Fruit fly (Drosophila melanogaster) whole organism, embryonic: ENCODE data around the gene mbc.
A peak's percentile ranks its signal among the peaks of the same experiment; 100 is the strongest.

Source experiments
- Atf6 ChIP-seq: fragments of 200-800 bp; sonication (Bioruptor generic); IDR thresholded peaks from 2 replicates; pipeline ENCODE4 v1.3.6; 2022; ENCODE audit warnings: missing biosample characterization, missing genetic modification characterization
- Bgb ChIP-seq: fragments of 200-800 bp; sonication (Bioruptor generic); IDR thresholded peaks from 2 replicates; pipeline ENCODE4 v1.3.6; 2022; ENCODE audit warnings: missing biosample characterization, missing genetic modification characterization; ENCODE audit not compliant: partially characterized antibody
- CG1024 ChIP-seq: fragments of 200-800 bp; sonication (Bioruptor generic); IDR thresholded peaks from 2 replicates; pipeline ENCODE4 v1.3.6; 2022; ENCODE audit warnings: missing biosample characterization, missing genetic modification characterization
- CG10321 ChIP-seq: fragments of 200-800 bp; sonication (Bioruptor generic); IDR thresholded peaks from 2 replicates; pipeline ENCODE4 v1.3.6; 2022; ENCODE audit warnings: missing biosample characterization, missing genetic modification characterization
- CG10431 ChIP-seq: fragments of 200-800 bp; sonication (Bioruptor generic); optimal IDR thresholded peaks from 3 replicates; lab custom pipeline; 2018; ENCODE audit warnings: missing biosample characterization, mild to moderate bottlenecking, missing genetic modification characterization
- CG10543 ChIP-seq: fragments of 200-800 bp; sonication (Bioruptor generic); optimal IDR thresholded peaks from 3 replicates; lab custom pipeline; 2017; ENCODE audit warnings: missing biosample characterization, mild to moderate bottlenecking, missing genetic modification characterization, moderate library complexity
- CG10565 ChIP-seq: fragments of 200-800 bp; sonication (Bioruptor generic); optimal IDR thresholded peaks from 3 replicates; lab custom pipeline; 2016; ENCODE audit warnings: missing biosample characterization, mild to moderate bottlenecking, missing genetic modification characterization
- CG11695 ChIP-seq: fragments of 200-800 bp; sonication (Bioruptor generic); IDR thresholded peaks from 3 replicates; pipeline ENCODE4 v1.3.6; 2022; ENCODE audit warnings: missing biosample characterization, missing genetic modification characterization
- CG12659 ChIP-seq: fragments of 200-800 bp; sonication (Bioruptor generic); optimal IDR thresholded peaks from 3 replicates; lab custom pipeline; 2017; ENCODE audit warnings: mild to moderate bottlenecking, missing biosample characterization, missing genetic modification reagents, missing genetic modification characterization
- CG13894 ChIP-seq: fragments of 200-800 bp; sonication (Bioruptor generic); optimal IDR thresholded peaks from 3 replicates; lab custom pipeline; 2018; ENCODE audit warnings: missing biosample characterization, mild to moderate bottlenecking, missing genetic modification characterization, moderate library complexity
- CG1832 ChIP-seq: fragments of 200-800 bp; sonication (Bioruptor generic); optimal IDR thresholded peaks from 2 replicates; lab custom pipeline; 2017; ENCODE audit warnings: missing biosample characterization, mild to moderate bottlenecking, missing genetic modification characterization, inconsistent platforms
- CG2678 ChIP-seq: fragments of 200-800 bp; sonication (Bioruptor generic); optimal IDR thresholded peaks from 3 replicates; lab custom pipeline; 2019; ENCODE audit warnings: missing biosample characterization, mild to moderate bottlenecking, missing genetic modification characterization, moderate library complexity
- CG34422 ChIP-seq: fragments of 200-800 bp; sonication (Bioruptor generic); IDR thresholded peaks from 3 replicates; pipeline ENCODE4 v1.3.6; 2022; ENCODE audit warnings: missing biosample characterization, missing genetic modification characterization
- CG4328 ChIP-seq: fragments of 200-800 bp; sonication (Bioruptor generic); optimal IDR thresholded peaks from 3 replicates; lab custom pipeline; 2017; ENCODE audit warnings: missing biosample characterization, missing genetic modification reagents, missing genetic modification characterization
- CG6689 ChIP-seq: fragments of 200-800 bp; sonication (Bioruptor generic); IDR thresholded peaks from 2 replicates; pipeline ENCODE4 v1.3.6; 2022; ENCODE audit warnings: missing biosample characterization, missing genetic modification characterization
- CG7786 ChIP-seq: fragments of 200-800 bp; sonication (Bioruptor generic); optimal IDR thresholded peaks from 2 replicates; lab custom pipeline; 2016; ENCODE audit warnings: missing biosample characterization, missing genetic modification characterization
- D19A ChIP-seq: fragments of 200-800 bp; optimal IDR thresholded peaks from 3 replicates; lab custom pipeline; 2019; ENCODE audit warnings: missing biosample characterization, mild to moderate bottlenecking, missing genetic modification characterization, moderate library complexity
- Dp ChIP-seq: fragments of 200-800 bp; sonication (Bioruptor generic); optimal IDR thresholded peaks from 2 replicates; lab custom pipeline; 2018; ENCODE audit warnings: missing biosample characterization, mild to moderate bottlenecking, missing genetic modification characterization, moderate library complexity
- E2f2 ChIP-seq: fragments of 200-800 bp; sonication (Bioruptor generic); IDR thresholded peaks from 2 replicates; pipeline ENCODE4 v1.3.6; 2022; ENCODE audit warnings: missing biosample characterization, missing genetic modification characterization
- GATAe ChIP-seq: fragments of 200-800 bp; sonication (Bioruptor generic); conservative IDR thresholded peaks from 2 replicates; pipeline ENCODE4 v1.3.6; 2022; ENCODE audit warnings: missing biosample characterization, missing genetic modification characterization
- H15 ChIP-seq: fragments of 200-800 bp; sonication (Bioruptor generic); IDR thresholded peaks from 3 replicates; pipeline ENCODE4 v1.3.6; 2022; ENCODE audit warnings: missing biosample characterization, missing genetic modification characterization
- Hey ChIP-seq: fragments of 200-800 bp; sonication (Bioruptor generic); optimal IDR thresholded peaks from 3 replicates; lab custom pipeline; 2018; ENCODE audit warnings: missing biosample characterization, mild to moderate bottlenecking, missing genetic modification characterization
- Hmx ChIP-seq: fragments of 200-800 bp; sonication (Bioruptor generic); optimal IDR thresholded peaks from 2 replicates; lab custom pipeline; 2016; ENCODE audit warnings: missing biosample characterization, missing genetic modification characterization
- Lpt ChIP-seq: fragments of >200 bp; optimal IDR thresholded peaks from 2 replicates; lab custom pipeline; 2018; ENCODE audit warnings: missing biosample characterization, missing genetic modification characterization
- Med ChIP-seq: fragments of 200-800 bp; sonication (Bioruptor generic); peaks from one replicate; lab custom pipeline; 2016; ENCODE audit warnings: missing biosample characterization, missing genetic modification characterization, mild to moderate bottlenecking, inconsistent platforms, moderate library complexity
- NFAT ChIP-seq: fragments of 200-800 bp; sonication (Bioruptor generic); IDR thresholded peaks from 2 replicates; pipeline ENCODE4 v1.3.6; 2022; ENCODE audit warnings: missing biosample characterization, missing genetic modification characterization
- amos ChIP-seq: fragments of 200-800 bp; sonication (Bioruptor generic); IDR thresholded peaks from 2 replicates; pipeline ENCODE4 v1.3.6; 2022; ENCODE audit warnings: missing biosample characterization, missing genetic modification characterization; ENCODE audit not compliant: partially characterized antibody
- bbx ChIP-seq: fragments of 200-800 bp; sonication (Bioruptor generic); IDR thresholded peaks from 2 replicates; pipeline ENCODE4 v1.3.6; 2022; ENCODE audit warnings: missing biosample characterization, missing genetic modification characterization; ENCODE audit not compliant: partially characterized antibody
- bsh ChIP-seq, 2 experiments: fragments of 200-800 bp; sonication (Bioruptor generic); optimal IDR thresholded peaks; 2 replicates each; lab custom pipeline; 2017 to 2018; ENCODE audit warnings: mild to moderate bottlenecking in 2 of 2, missing biosample characterization in 2 of 2, missing genetic modification characterization in 2 of 2, moderate library complexity in 1 of 2
- cas ChIP-seq: fragments of 200-800 bp; sonication (Bioruptor generic); IDR thresholded peaks from 2 replicates; pipeline ENCODE4 v1.3.6; 2022; ENCODE audit warnings: missing biosample characterization, missing genetic modification characterization
- ci ChIP-seq: fragments of 200-800 bp; sonication (Bioruptor generic); IDR thresholded peaks from 3 replicates; pipeline ENCODE4 v1.3.6; 2022; ENCODE audit warnings: missing biosample characterization, missing genetic modification characterization
- crc ChIP-seq: fragments of 200-800 bp; sonication (Bioruptor generic); optimal IDR thresholded peaks from 2 replicates; lab custom pipeline; 2016; ENCODE audit warnings: missing biosample characterization, missing genetic modification characterization
- crp ChIP-seq, 2 experiments: fragments of 200-800 bp; sonication (Bioruptor generic); optimal IDR thresholded peaks; 2 replicates in 1 of 2; 3 replicates in 1 of 2; lab custom pipeline; 2017; ENCODE audit warnings: missing biosample characterization in 2 of 2, missing genetic modification characterization in 2 of 2, mild to moderate bottlenecking in 1 of 2, moderate library complexity in 1 of 2
- da ChIP-seq: fragments of 200-800 bp; sonication (Bioruptor generic); optimal IDR thresholded peaks from 2 replicates; lab custom pipeline; 2016; ENCODE audit warnings: missing biosample characterization, missing genetic modification characterization
- fu2 ChIP-seq: fragments of 200-800 bp; sonication (Bioruptor generic); optimal IDR thresholded peaks from 2 replicates; lab custom pipeline; 2016; ENCODE audit warnings: missing biosample characterization, missing genetic modification characterization
- hb ChIP-seq: fragments of 200-800 bp; sonication (Bioruptor generic); IDR thresholded peaks from 3 replicates; pipeline ENCODE4 v1.3.6; 2022; ENCODE audit warnings: missing biosample characterization, missing genetic modification characterization; ENCODE audit not compliant: partially characterized antibody
- jigr1 ChIP-seq: fragments of 200-800 bp; sonication (Bioruptor generic); IDR thresholded peaks from 3 replicates; pipeline ENCODE4 v1.3.6; 2022; ENCODE audit warnings: missing biosample characterization, missing genetic modification characterization
- jumu ChIP-seq: fragments of 200-800 bp; sonication (Bioruptor generic); optimal IDR thresholded peaks from 3 replicates; lab custom pipeline; 2016; ENCODE audit warnings: missing biosample characterization, missing genetic modification characterization
- lab ChIP-seq: fragments of 200-800 bp; sonication (Bioruptor generic); optimal IDR thresholded peaks from 3 replicates; lab custom pipeline; 2017; ENCODE audit warnings: missing biosample characterization, missing genetic modification characterization, mild to moderate bottlenecking, moderate library complexity, missing genetic modification reagents
- lov ChIP-seq, 2 experiments: fragments of 200-800 bp in 1 of 2; fragments of >200 bp in 1 of 2; sonication (Bioruptor generic) in 1 of 2; IDR thresholded peaks in 1 of 2; optimal IDR thresholded peaks in 1 of 2; 2 replicates in 1 of 2; 3 replicates in 1 of 2; pipeline versions ENCODE4 v1.3.6 to Lab custom; 2017 to 2022; ENCODE audit warnings: missing biosample characterization in 1 of 2, missing genetic modification characterization in 1 of 2
- mirr ChIP-seq: fragments of 200-800 bp; sonication (Bioruptor generic); optimal IDR thresholded peaks from 3 replicates; lab custom pipeline; 2018; ENCODE audit warnings: missing biosample characterization, mild to moderate bottlenecking, missing genetic modification characterization
- nerfin-1 ChIP-seq: fragments of 200-800 bp; sonication (Bioruptor generic); optimal IDR thresholded peaks from 3 replicates; lab custom pipeline; 2019; ENCODE audit warnings: missing biosample characterization, mild to moderate bottlenecking, missing genetic modification characterization, moderate library complexity
- odd ChIP-seq: fragments of 200-800 bp; sonication (Bioruptor generic); optimal IDR thresholded peaks from 2 replicates; lab custom pipeline; 2017; ENCODE audit warnings: missing biosample characterization, mild to moderate bottlenecking, missing genetic modification characterization
- p53 ChIP-seq: fragments of 200-800 bp; sonication (Bioruptor generic); optimal IDR thresholded peaks from 2 replicates; lab custom pipeline; 2016; ENCODE audit warnings: missing biosample characterization, missing genetic modification characterization
- pfk ChIP-seq: fragments of 200-800 bp; sonication (Bioruptor generic); optimal IDR thresholded peaks from 2 replicates; lab custom pipeline; 2018; ENCODE audit warnings: missing biosample characterization, mild to moderate bottlenecking, missing genetic modification characterization, moderate library complexity
- scrt ChIP-seq: fragments of 200-800 bp; sonication (Bioruptor generic); optimal IDR thresholded peaks from 2 replicates; lab custom pipeline; 2018; ENCODE audit warnings: missing biosample characterization, mild to moderate bottlenecking, missing genetic modification characterization, moderate library complexity
- stwl ChIP-seq: fragments of 200-800 bp; sonication (Bioruptor generic); optimal IDR thresholded peaks from 3 replicates; lab custom pipeline; 2018; ENCODE audit warnings: missing biosample characterization, mild to moderate bottlenecking, missing genetic modification characterization, moderate library complexity

The mbc gene

DNA sequence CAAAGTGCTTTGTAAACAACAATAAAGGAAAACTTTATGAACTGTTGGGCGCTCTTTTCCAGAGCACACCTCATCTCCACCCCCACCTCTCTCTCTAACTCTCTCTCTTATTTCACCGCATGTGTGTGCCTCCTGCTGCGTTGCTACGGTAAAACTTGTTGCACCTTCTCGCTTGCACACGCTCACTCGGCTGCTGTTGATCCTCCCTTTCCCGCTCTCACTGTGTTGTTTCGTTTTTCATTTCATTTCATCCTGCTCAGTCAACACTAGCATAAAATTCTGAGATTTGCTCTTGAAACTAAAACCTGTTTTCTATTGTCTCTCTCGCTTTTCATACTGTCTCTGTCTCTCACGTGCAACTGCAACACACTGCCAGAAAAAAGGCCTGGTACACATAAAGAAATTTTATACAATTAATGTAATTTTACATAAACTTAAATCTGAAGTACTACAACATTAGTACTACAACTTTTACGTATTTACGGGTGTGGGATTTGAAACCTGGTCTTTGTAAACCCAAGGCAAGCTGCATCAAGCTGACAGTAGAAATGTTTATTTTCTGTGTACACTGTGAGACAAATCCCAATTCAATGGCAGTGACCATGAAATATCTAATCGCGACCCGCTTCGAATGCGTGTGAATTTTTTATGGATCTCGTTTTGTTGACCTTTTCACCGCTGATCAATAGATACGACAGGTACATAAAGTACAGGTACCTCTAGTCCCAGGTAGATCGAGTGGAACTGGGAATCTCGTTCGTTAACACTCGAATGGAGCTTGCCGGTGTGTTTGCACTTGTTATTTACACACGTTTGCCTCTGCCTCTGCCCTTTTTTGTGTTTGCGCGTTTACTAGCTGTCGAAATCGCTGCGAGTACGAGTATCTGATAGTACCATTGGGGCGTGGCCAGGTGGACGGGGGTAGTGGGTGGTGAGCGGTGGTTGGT is 1.2 kb downstream of the mbc start (continued):
- peak; percentile 9 for TF ChIP-seq CG13894
- peak; percentile 71 for TF ChIP-seq Atf6 (GFP tag; lab: Robert Waterston, UW)
- peak; percentile 77 for TF ChIP-seq CG34422 (GFP tag; lab: Robert Waterston, UW)
- peak; percentile 91 for TF ChIP-seq Med
- peak; percentile 75 for TF ChIP-seq CG10431
- TF ChIP-seq fu2 (GFP tag; lab: Kevin White, UChicago), result peak; percentile 26
- TF ChIP-seq da, result peak; percentile 23
- TF ChIP-seq nerfin-1, result peak; percentile 82
- TF ChIP-seq CG10543 (GFP tag; lab: Kevin White, UChicago), result peak; percentile 91
- TF ChIP-seq bsh (GFP tag; optimal IDR thresholded peaks at IDR 0.05; lab: Kevin White, UChicago), result peak; percentile 88 to 97
- no peak for TF ChIP-seq CG10321
- no peak for TF ChIP-seq amos (GFP tag; lab: Robert Waterston, UW)
- peak; percentile 74 for TF ChIP-seq CG11695
- TF ChIP-seq Dp, result no peak
- TF ChIP-seq Bgb (GFP tag; lab: Robert Waterston, UW), result no peak
- peak; percentile 59; the same call in 1 of the 2 replicates for TF ChIP-seq E2f2 (GFP tag; lab: Robert Waterston, UW)
- peak; percentile 57; the same call in 1 of the 3 replicates for TF ChIP-seq jigr1 (GFP tag; lab: Robert Waterston, UW)
- TF ChIP-seq CG6689 (GFP tag; lab: Robert Waterston, UW), result peak; percentile 89
- TF ChIP-seq NFAT, result peak; percentile 22; the same call in 1 of the 2 replicates
- TF ChIP-seq Hey (tag; lab: Kevin White, UChicago), result peak; percentile 85
- peak; percentile 88 for TF ChIP-seq odd (GFP tag; lab: Kevin White, UChicago)
- no peak for TF ChIP-seq cas (GFP tag; lab: Robert Waterston, UW)
- peak; percentile 91 for TF ChIP-seq D19A
- TF ChIP-seq CG12659 (GFP tag; lab: Kevin White, UChicago), result peak; percentile 75
- peak; percentile 78 for TF ChIP-seq jumu
- peak; percentile 29 for TF ChIP-seq p53 (GFP tag; lab: Kevin White, UChicago)
- peak; percentile 98 for TF ChIP-seq mirr (GFP tag; lab: Kevin White, UChicago)
- TF ChIP-seq CG4328, result peak; percentile 75
- peak; percentile 63 for TF ChIP-seq scrt (GFP tag; lab: Kevin White, UChicago)
- peak; percentile 61 for TF ChIP-seq CG7786 (GFP tag; lab: Kevin White, UChicago)
- TF ChIP-seq Hmx (GFP tag; lab: Kevin White, UChicago), result peak; percentile 47
- peak; percentile 57 for TF ChIP-seq stwl (tag; lab: Kevin White, UChicago)
- TF ChIP-seq GATAe, result peak; percentile 95
- TF ChIP-seq lab, result peak; percentile 86
- no peak for TF ChIP-seq lov (optimal IDR thresholded peaks at IDR 0.05; lab: Kevin White, UChicago)
- TF ChIP-seq lov (GFP tag; IDR thresholded peaks at IDR 0.05; lab: Robert Waterston, UW), result peak; percentile 89
- TF ChIP-seq ci (GFP tag; lab: Robert Waterston, UW), result peak; percentile 90
- TF ChIP-seq CG1832, result peak; percentile 78
- peak; percentile 47 for TF ChIP-seq crc
- no peak for TF ChIP-seq hb (GFP tag; lab: Robert Waterston, UW)
- no peak for TF ChIP-seq bbx (GFP tag; lab: Robert Waterston, UW)
- no peak for TF ChIP-seq Lpt
- peak; percentile 86 for TF ChIP-seq CG2678
- TF ChIP-seq crp (GFP tag; optimal IDR thresholded peaks at IDR 0.05; lab: Kevin White, UChicago), result peak in 1 of 2 experiments; percentile 51
- peak; percentile 72; the same call in 2 of the 3 replicates for TF ChIP-seq H15 (GFP tag; lab: Robert Waterston, UW)
- peak; percentile 81 for TF ChIP-seq CG1024 (GFP tag; lab: Robert Waterston, UW)
- peak; percentile 66 for TF ChIP-seq CG10565
- peak; percentile 91 for TF ChIP-seq pfk (GFP tag; lab: Kevin White, UChicago)
